Worm (Caenorhabditis elegans) whole organism, mixed stage, embryonic: ENCODE data around the gene col-108.

Experiments used
- ceh-39 ChIP-seq: fragments of 150-350 bp; optimal IDR thresholded peaks from 2 replicates; lab custom pipeline; 2014; ENCODE audit warnings: missing biosample characterization, missing genetic modification characterization
- ceh-43 ChIP-seq: fragments of 200-800 bp; sonication (Bioruptor generic); optimal IDR thresholded peaks from 2 replicates; lab custom pipeline; 2018; ENCODE audit warnings: mild to moderate bottlenecking, missing genetic modification characterization, moderate library complexity, missing compliant biosample characterization
- ceh-83 ChIP-seq: fragments of 200-800 bp; sonication (Bioruptor generic); optimal IDR thresholded peaks from 2 replicates; lab custom pipeline; 2018; ENCODE audit warnings: mild to moderate bottlenecking, missing genetic modification characterization, missing compliant biosample characterization
- ces-1 ChIP-seq: fragments of 150-350 bp; optimal IDR thresholded peaks from 2 replicates; lab custom pipeline; 2014; ENCODE audit warnings: missing biosample characterization, missing genetic modification reagents, missing genetic modification characterization
- cnd-1 ChIP-seq: fragments of 200-800 bp; sonication (Bioruptor generic); optimal IDR thresholded peaks from 2 replicates; lab custom pipeline; 2018; ENCODE audit warnings: mild to moderate bottlenecking, missing genetic modification characterization, missing compliant biosample characterization
- drap-1 ChIP-seq: fragments of 200-800 bp; sonication (Bioruptor generic); optimal IDR thresholded peaks from 3 replicates; lab custom pipeline; 2018; ENCODE audit warnings: mild to moderate bottlenecking, missing genetic modification characterization, missing compliant biosample characterization
- elt-3 ChIP-seq: fragments of 150-350 bp; optimal IDR thresholded peaks from 2 replicates; lab custom pipeline; 2014; ENCODE audit warnings: missing biosample characterization, missing genetic modification characterization
- flh-1 ChIP-seq: fragments of 200-800 bp; sonication (Bioruptor generic); optimal IDR thresholded peaks from 2 replicates; lab custom pipeline; 2018; ENCODE audit warnings: mild to moderate bottlenecking, missing genetic modification characterization, moderate library complexity, missing compliant biosample characterization
- ham-2 ChIP-seq: fragments of 200-800 bp; sonication (Bioruptor generic); optimal IDR thresholded peaks from 2 replicates; lab custom pipeline; 2018; ENCODE audit warnings: mild to moderate bottlenecking, missing genetic modification characterization, missing compliant biosample characterization
- hlh-1 ChIP-seq: fragments of 150-350 bp; optimal IDR thresholded peaks from 2 replicates; lab custom pipeline; 2014; ENCODE audit warnings: missing biosample characterization, missing genetic modification reagents, missing genetic modification characterization
- lin-13 ChIP-seq: fragments of 150-350 bp; optimal IDR thresholded peaks from 2 replicates; lab custom pipeline; 2014; ENCODE audit warnings: missing biosample characterization, missing genetic modification characterization
- lin-32 ChIP-seq: fragments of 200-800 bp; sonication (Bioruptor generic); optimal IDR thresholded peaks from 2 replicates; lab custom pipeline; 2018; ENCODE audit warnings: mild to moderate bottlenecking, missing genetic modification characterization, missing compliant biosample characterization
- lsy-2 ChIP-seq: fragments of 150-350 bp; optimal IDR thresholded peaks from 2 replicates; lab custom pipeline; 2014; ENCODE audit warnings: missing biosample characterization, missing genetic modification characterization
- mab-5 ChIP-seq: fragments of 150-350 bp; optimal IDR thresholded peaks from 2 replicates; lab custom pipeline; 2014; ENCODE audit warnings: missing biosample characterization, missing genetic modification characterization
- mls-2 ChIP-seq: sonication (generic microtip); optimal IDR thresholded peaks from 2 replicates; lab custom pipeline; 2016; ENCODE audit warnings: mild to moderate bottlenecking, missing genetic modification characterization, moderate library complexity, missing compliant biosample characterization
- nhr-12 ChIP-seq: fragments of 150-350 bp; optimal IDR thresholded peaks from 2 replicates; lab custom pipeline; 2014; ENCODE audit warnings: missing biosample characterization, missing genetic modification characterization
- nhr-237 ChIP-seq: fragments of 150-350 bp; optimal IDR thresholded peaks from 2 replicates; lab custom pipeline; 2014; ENCODE audit warnings: missing biosample characterization, missing genetic modification characterization
- nhr-28 ChIP-seq: fragments of 150-350 bp; optimal IDR thresholded peaks from 2 replicates; lab custom pipeline; 2014; ENCODE audit warnings: missing biosample characterization, missing genetic modification characterization
- nhr-76 ChIP-seq: sonication (generic microtip); optimal IDR thresholded peaks from 2 replicates; lab custom pipeline; 2017; ENCODE audit warnings: missing biosample characterization, missing genetic modification characterization
- pha-4 ChIP-seq: fragments of 150-350 bp; optimal IDR thresholded peaks from 2 replicates; lab custom pipeline; 2018; ENCODE audit warnings: missing biosample characterization, missing genetic modification reagents, missing genetic modification characterization
- snpc-4 ChIP-seq: fragments of 150-350 bp; optimal IDR thresholded peaks from 2 replicates; lab custom pipeline; 2014; ENCODE audit warnings: missing biosample characterization, missing genetic modification characterization
- sptf-1 ChIP-seq: sonication (generic microtip); optimal IDR thresholded peaks from 2 replicates; lab custom pipeline; 2017; ENCODE audit warnings: mild to moderate bottlenecking, missing genetic modification characterization, moderate library complexity, missing compliant biosample characterization
- tbx-8 ChIP-seq: fragments of 200-800 bp; sonication (Bioruptor generic); optimal IDR thresholded peaks from 2 replicates; lab custom pipeline; 2018; ENCODE audit warnings: mild to moderate bottlenecking, missing genetic modification characterization, moderate library complexity, missing compliant biosample characterization
- unc-39 ChIP-seq: fragments of 150-350 bp; optimal IDR thresholded peaks from 2 replicates; lab custom pipeline; 2014; ENCODE audit warnings: missing biosample characterization, missing genetic modification characterization
- unc-62 ChIP-seq: fragments of 150-350 bp; optimal IDR thresholded peaks from 2 replicates; lab custom pipeline; 2014; ENCODE audit warnings: missing biosample characterization, missing genetic modification reagents, missing genetic modification characterization
- ztf-11 ChIP-seq: fragments of 150-350 bp; optimal IDR thresholded peaks from 2 replicates; lab custom pipeline; 2014; ENCODE audit warnings: missing biosample characterization, missing genetic modification characterization

The col-108 gene

ce11 chrIV:1752480-1752879 is 15.9 kb upstream of the col-108 start:
- TF ChIP-seq flh-1 (GFP tag; lab: Kevin White, UChicago) (no peak), nhr-237 (no peak), nhr-28 (tag; lab: Kevin White, UChicago) (no peak), ceh-39 (tag; lab: Kevin White, UChicago) (no peak), ceh-83 (no peak), drap-1 (GFP tag; lab: Kevin White, UChicago) (no peak), nhr-12 (tag; lab: Kevin White, UChicago) (no peak), cnd-1 (no peak), ham-2 (GFP tag; lab: Kevin White, UChicago) (no peak), nhr-76 (tag; lab: Kevin White, UChicago) (no peak), unc-39 (no peak), pha-4 (no peak), lin-13 (tag; lab: Kevin White, UChicago) (no peak), sptf-1 (tag; lab: Kevin White, UChicago) (no peak), lin-32 (GFP tag; lab: Kevin White, UChicago) (no peak)
- TF ChIP-seq, all 35 proteins: peak for 0

DNA sequence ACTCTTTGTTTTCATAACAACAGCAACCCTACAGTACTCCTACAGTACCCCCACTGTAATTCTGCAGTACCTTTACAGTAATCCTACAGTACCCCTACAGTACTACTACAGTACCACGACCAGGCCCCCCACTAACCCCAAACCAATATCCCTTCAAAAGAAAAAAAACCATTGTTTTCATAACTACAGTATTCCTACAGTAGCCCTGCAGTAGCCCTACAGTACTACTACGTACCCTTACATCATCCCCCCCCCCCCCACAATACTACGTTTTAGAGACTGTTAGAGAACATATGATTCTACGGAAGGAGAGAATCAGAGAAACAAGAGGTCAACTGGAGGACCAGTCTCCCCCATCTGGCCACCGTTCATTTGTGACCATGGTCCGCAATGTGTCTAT is 14.9 kb upstream of the col-108 start, which contains the start of gene Y41D4A.3:
TSS of gene Y41D4A.3 (plus strand) at position 301 of the 400 bp plus-strand sequence.
- TF ChIP-seq sptf-1 (tag; lab: Kevin White, UChicago) (peak; percentile 36), cnd-1 (peak; percentile 4), nhr-28 (tag; lab: Kevin White, UChicago) (no peak), lsy-2 (tag; lab: Kevin White, UChicago) (peak; percentile 61)
- TF ChIP-seq, all 35 proteins: peak for 3

- TF ChIP-seq hlh-1 (tag; lab: Kevin White, UChicago) = peak; percentile 3
- TF ChIP-seq sptf-1 (tag; lab: Kevin White, UChicago) = no peak
- TF ChIP-seq unc-62 (GFP tag; lab: Kevin White, UChicago) = peak; percentile 36
These were observed 9.8 kb upstream of the col-108 start for ce11 chrIV:1758595-1758994.

- TF ChIP-seq nhr-28 (tag; lab: Kevin White, UChicago) (no peak), ceh-83 (no peak), unc-39 (no peak), hlh-1 (tag; lab: Kevin White, UChicago) (peak; percentile 92)
These were observed 6.8 kb upstream of the col-108 start, which contains the start of gene Y41D4A.7 for ce11 chrIV:1761553-1761952. Gene Y41D4A.7, minus strand, starts transcription at chrIV:1761570.

DNA sequence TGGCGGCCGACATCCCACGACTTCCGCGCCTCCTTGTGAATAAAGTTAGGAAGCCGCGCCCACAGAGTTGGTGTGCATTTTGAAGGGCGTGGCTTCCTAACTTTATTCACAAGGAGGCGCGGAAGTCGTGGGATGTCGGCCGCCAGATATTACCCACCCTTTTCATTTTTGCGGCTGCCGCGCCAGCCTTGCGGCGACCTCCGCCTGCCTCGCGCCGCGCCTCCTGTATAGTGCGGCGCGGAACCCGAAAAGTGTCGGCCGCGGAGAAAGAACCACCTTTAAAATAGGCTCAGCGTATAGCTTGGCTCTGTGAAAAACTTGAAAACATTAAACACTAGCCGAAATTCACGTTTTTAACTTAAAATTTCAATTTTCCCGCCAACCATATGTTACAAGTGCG is 4.9 kb upstream of the col-108 start:
- no peak for TF ChIP-seq mls-2 (tag; lab: Kevin White, UChicago)
- no peak for TF ChIP-seq ceh-43 (GFP tag; lab: Kevin White, UChicago)
- no peak for TF ChIP-seq lin-13 (tag; lab: Kevin White, UChicago)
- TF ChIP-seq ham-2 (GFP tag; lab: Kevin White, UChicago) = no peak
- TF ChIP-seq snpc-4 = no peak
- TF ChIP-seq mab-5 (tag; lab: Kevin White, UChicago) = no peak
- no peak for TF ChIP-seq nhr-237
- no peak for TF ChIP-seq elt-3 (tag; lab: Kevin White, UChicago)
- TF ChIP-seq sptf-1 (tag; lab: Kevin White, UChicago) = no peak
- no peak for TF ChIP-seq tbx-8 (GFP tag; lab: Kevin White, UChicago)
- no peak for TF ChIP-seq nhr-28 (tag; lab: Kevin White, UChicago)
- no peak for TF ChIP-seq ces-1 (GFP tag; lab: Kevin White, UChicago)
- no peak for TF ChIP-seq hlh-1 (tag; lab: Kevin White, UChicago)
- TF ChIP-seq flh-1 (GFP tag; lab: Kevin White, UChicago) = no peak

DNA sequence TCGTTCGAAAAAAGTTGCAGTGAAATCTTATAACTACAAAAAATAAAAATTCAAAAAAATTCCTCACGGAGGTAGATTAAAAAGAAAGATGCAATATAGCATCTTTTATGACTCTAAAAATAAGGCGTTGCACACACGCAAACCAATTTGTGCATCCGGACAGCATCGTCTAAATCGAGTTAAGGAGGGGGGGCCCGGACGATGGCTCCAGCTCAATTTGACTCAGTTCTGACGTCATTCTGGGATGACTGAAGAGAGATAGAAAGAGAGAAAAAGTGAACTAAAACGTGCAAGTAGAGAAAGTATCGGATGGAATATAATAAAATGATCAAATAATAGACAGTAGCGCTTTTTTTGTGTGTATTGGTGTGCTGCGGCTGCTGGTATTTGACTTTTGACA is 2.4 kb upstream of the col-108 start:
- TF ChIP-seq mab-5 (tag; lab: Kevin White, UChicago) = no peak
- TF ChIP-seq lin-13 (tag; lab: Kevin White, UChicago) = no peak
- no peak for TF ChIP-seq drap-1 (GFP tag; lab: Kevin White, UChicago)
- no peak for TF ChIP-seq nhr-237
- TF ChIP-seq ces-1 (GFP tag; lab: Kevin White, UChicago) = peak; percentile 98
- TF ChIP-seq ztf-11 (tag; lab: Kevin White, UChicago) = no peak

ce11 chrIV:1769074-1769473 is 686 bp downstream of the col-108 start:
- TF ChIP-seq mls-2 (tag; lab: Kevin White, UChicago) = peak; percentile 31
- TF ChIP-seq nhr-237 = no peak
